Fruit fly (Drosophila melanogaster) whole organism, embryonic: ENCODE results near the gene kairos.

ENCODE experiments used
- Adf1 ChIP-seq: fragments of 200-800 bp; sonication (Bioruptor generic); IDR thresholded peaks from 2 replicates; pipeline ENCODE4 v1.3.6; 2022; ENCODE audit warnings: missing biosample characterization, missing genetic modification characterization
- Blimp-1 ChIP-seq: fragments of 200-800 bp; sonication (Bioruptor generic); optimal IDR thresholded peaks from 3 replicates; lab custom pipeline; 2018; ENCODE audit warnings: missing biosample characterization, missing genetic modification characterization, mild to moderate bottlenecking, moderate library complexity, missing genetic modification reagents
- CG11085 ChIP-seq: fragments of 200-800 bp; sonication (Bioruptor generic); IDR thresholded peaks from 2 replicates; pipeline ENCODE4 v1.3.6; 2022; ENCODE audit warnings: missing biosample characterization, missing genetic modification characterization
- CG11398 ChIP-seq: fragments of 200-800 bp; sonication (Bioruptor generic); optimal IDR thresholded peaks from 2 replicates; lab custom pipeline; 2016; ENCODE audit warnings: missing biosample characterization, missing genetic modification characterization
- CG13123 ChIP-seq: fragments of 200-800 bp; sonication (Bioruptor generic); optimal IDR thresholded peaks from 2 replicates; lab custom pipeline; 2016; ENCODE audit warnings: missing biosample characterization, missing genetic modification characterization
- CG13775 ChIP-seq: fragments of 200-800 bp; sonication (Bioruptor generic); optimal IDR thresholded peaks from 3 replicates; lab custom pipeline; 2017; ENCODE audit warnings: missing biosample characterization, mild to moderate bottlenecking, missing genetic modification characterization
- CG13894 ChIP-seq: fragments of 200-800 bp; sonication (Bioruptor generic); optimal IDR thresholded peaks from 3 replicates; lab custom pipeline; 2018; ENCODE audit warnings: missing biosample characterization, mild to moderate bottlenecking, missing genetic modification characterization, moderate library complexity
- CG14441 ChIP-seq: fragments of 200-800 bp; sonication (Bioruptor generic); IDR thresholded peaks from 2 replicates; pipeline ENCODE4 v1.3.6; 2022; ENCODE audit warnings: missing biosample characterization, missing genetic modification characterization
- CG14710 ChIP-seq: fragments of 200-800 bp; sonication (Bioruptor generic); optimal IDR thresholded peaks from 3 replicates; lab custom pipeline; 2019; ENCODE audit warnings: missing biosample characterization, mild to moderate bottlenecking, missing genetic modification characterization, moderate library complexity
- CG15514 ChIP-seq: fragments of 200-800 bp; sonication (Bioruptor generic); optimal IDR thresholded peaks from 3 replicates; lab custom pipeline; 2017; ENCODE audit warnings: missing biosample characterization, missing genetic modification characterization, mild to moderate bottlenecking, moderate library complexity, missing genetic modification reagents
- CG1603 ChIP-seq: fragments of 200-800 bp; sonication (Bioruptor generic); optimal IDR thresholded peaks from 2 replicates; lab custom pipeline; 2019; ENCODE audit warnings: missing biosample characterization, mild to moderate bottlenecking, missing genetic modification characterization, moderate library complexity
- CG17186 ChIP-seq: fragments of 200-800 bp; sonication (Bioruptor generic); optimal IDR thresholded peaks from 3 replicates; lab custom pipeline; 2017; ENCODE audit warnings: missing biosample characterization, missing genetic modification reagents, missing genetic modification characterization
- CG18011 ChIP-seq: fragments of 200-800 bp; sonication (Bioruptor generic); optimal IDR thresholded peaks from 2 replicates; lab custom pipeline; 2017; ENCODE audit warnings: missing biosample characterization, missing genetic modification characterization, mild to moderate bottlenecking, moderate library complexity, missing genotype
- CG2678 ChIP-seq: fragments of 200-800 bp; sonication (Bioruptor generic); optimal IDR thresholded peaks from 3 replicates; lab custom pipeline; 2019; ENCODE audit warnings: missing biosample characterization, mild to moderate bottlenecking, missing genetic modification characterization, moderate library complexity
- CG31365 ChIP-seq: fragments of 200-800 bp; sonication (Bioruptor generic); optimal IDR thresholded peaks from 2 replicates; lab custom pipeline; 2018; ENCODE audit warnings: missing biosample characterization, mild to moderate bottlenecking, missing genetic modification characterization
- CG33557 ChIP-seq: fragments of 200-800 bp; sonication (Bioruptor generic); optimal IDR thresholded peaks from 2 replicates; lab custom pipeline; 2019; ENCODE audit warnings: missing biosample characterization, mild to moderate bottlenecking, missing genetic modification characterization, moderate library complexity
- CG34224 ChIP-seq: fragments of 200-800 bp; sonication (Bioruptor generic); IDR thresholded peaks from 3 replicates; pipeline ENCODE4 v1.3.6; 2022; ENCODE audit warnings: missing biosample characterization, missing genetic modification characterization; ENCODE audit not compliant: partially characterized antibody
- CG4282 ChIP-seq: fragments of 200-800 bp; sonication (Bioruptor generic); optimal IDR thresholded peaks from 2 replicates; lab custom pipeline; 2016; ENCODE audit warnings: missing biosample characterization, missing genetic modification characterization
- CG6854 ChIP-seq: fragments of 200-800 bp; sonication (Bioruptor generic); optimal IDR thresholded peaks from 3 replicates; lab custom pipeline; 2017; ENCODE audit warnings: missing biosample characterization, mild to moderate bottlenecking, missing genetic modification characterization
- CG7786 ChIP-seq: fragments of 200-800 bp; sonication (Bioruptor generic); optimal IDR thresholded peaks from 2 replicates; lab custom pipeline; 2016; ENCODE audit warnings: missing biosample characterization, missing genetic modification characterization
- H2.0 ChIP-seq: fragments of 200-800 bp; sonication (Bioruptor generic); IDR thresholded peaks from 2 replicates; pipeline ENCODE4 v1.3.6; 2022; ENCODE audit warnings: missing biosample characterization, missing genetic modification characterization
- Hey ChIP-seq: fragments of 200-800 bp; sonication (Bioruptor generic); optimal IDR thresholded peaks from 3 replicates; lab custom pipeline; 2018; ENCODE audit warnings: missing biosample characterization, mild to moderate bottlenecking, missing genetic modification characterization
- Hsf ChIP-seq: fragments of 200-800 bp; sonication (Bioruptor generic); optimal IDR thresholded peaks from 3 replicates; lab custom pipeline; 2016; ENCODE audit warnings: missing biosample characterization, missing genetic modification characterization
- Jarid2 ChIP-seq: fragments of 200-800 bp; sonication (Bioruptor generic); optimal IDR thresholded peaks from 3 replicates; lab custom pipeline; 2017; ENCODE audit warnings: mild to moderate bottlenecking, missing biosample characterization, missing genetic modification reagents, missing genetic modification characterization
- MESR4 ChIP-seq: fragments of 200-800 bp; sonication (Bioruptor generic); optimal IDR thresholded peaks from 2 replicates; lab custom pipeline; 2018; ENCODE audit warnings: missing biosample characterization, mild to moderate bottlenecking, missing genetic modification characterization, moderate library complexity
- Myb ChIP-seq: fragments of 200-800 bp; sonication (Bioruptor generic); optimal IDR thresholded peaks from 2 replicates; lab custom pipeline; 2016; ENCODE audit warnings: missing biosample characterization, missing genetic modification characterization
- Opbp ChIP-seq: fragments of 200-800 bp; sonication (Bioruptor generic); IDR thresholded peaks from 3 replicates; pipeline ENCODE4 v1.3.6; 2022; ENCODE audit warnings: missing biosample characterization, missing genetic modification characterization; ENCODE audit not compliant: partially characterized antibody
- Pdp1 ChIP-seq, 2 experiments: fragments of 200-800 bp; sonication (Bioruptor generic); optimal IDR thresholded peaks; 3 replicates each; lab custom pipeline; 2016; ENCODE audit warnings: missing biosample characterization in 2 of 2, missing genetic modification characterization in 2 of 2, mild to moderate bottlenecking in 1 of 2, moderate library complexity in 1 of 2
- Poxn ChIP-seq: fragments of 200-800 bp; sonication (Bioruptor generic); IDR thresholded peaks from 2 replicates; pipeline ENCODE4 v1.3.6; 2022; ENCODE audit warnings: missing biosample characterization, missing genetic modification characterization
- Stat92E ChIP-seq, 3 experiments: fragments of >200 bp in 2 of 3; fragments of 200-800 bp in 1 of 3; sonication (Bioruptor generic) in 1 of 3; optimal IDR thresholded peaks; 2 replicates each; lab custom pipeline; 2017 to 2019; ENCODE audit warnings: missing biosample characterization in 3 of 3, missing genetic modification characterization in 3 of 3, mild to moderate bottlenecking in 1 of 3, moderate library complexity in 1 of 3
- ap ChIP-seq: fragments of 200-800 bp; sonication (Bioruptor generic); IDR thresholded peaks from 2 replicates; pipeline ENCODE4 v1.3.6; 2022; ENCODE audit warnings: missing biosample characterization, missing genetic modification characterization
- ash1 ChIP-seq: fragments of 200-800 bp; sonication (Bioruptor generic); optimal IDR thresholded peaks from 2 replicates; lab custom pipeline; 2018; ENCODE audit warnings: missing biosample characterization, mild to moderate bottlenecking, missing genetic modification characterization
- ems ChIP-seq: fragments of 200-800 bp; sonication (Bioruptor generic); optimal IDR thresholded peaks from 3 replicates; lab custom pipeline; 2016; ENCODE audit warnings: missing biosample characterization, missing genetic modification characterization
- gce ChIP-seq: fragments of 200-800 bp; sonication (Bioruptor generic); IDR thresholded peaks from 3 replicates; pipeline ENCODE4 v1.3.6; 2022; ENCODE audit warnings: missing biosample characterization, missing genetic modification characterization
- gem ChIP-seq: fragments of 200-800 bp; sonication (Bioruptor generic); optimal IDR thresholded peaks from 2 replicates; lab custom pipeline; 2019; ENCODE audit warnings: missing biosample characterization, mild to moderate bottlenecking, missing genetic modification characterization, moderate library complexity
- jing ChIP-seq: fragments of 200-800 bp; sonication (Bioruptor generic); optimal IDR thresholded peaks from 2 replicates; lab custom pipeline; 2018; ENCODE audit warnings: missing biosample characterization, mild to moderate bottlenecking, missing genetic modification characterization
- kay ChIP-seq: fragments of 200-800 bp; sonication (Bioruptor generic); optimal IDR thresholded peaks from 2 replicates; lab custom pipeline; 2016; ENCODE audit warnings: missing biosample characterization, missing genetic modification characterization
- pfk ChIP-seq: fragments of 200-800 bp; sonication (Bioruptor generic); optimal IDR thresholded peaks from 2 replicates; lab custom pipeline; 2018; ENCODE audit warnings: missing biosample characterization, mild to moderate bottlenecking, missing genetic modification characterization, moderate library complexity
- pho ChIP-seq: fragments of 200-800 bp; sonication (Bioruptor generic); optimal IDR thresholded peaks from 2 replicates; lab custom pipeline; 2016; ENCODE audit warnings: missing biosample characterization, missing genetic modification characterization
- row ChIP-seq: fragments of 200-800 bp; sonication (Bioruptor generic); IDR thresholded peaks from 3 replicates; pipeline ENCODE4 v1.3.6; 2022; ENCODE audit warnings: missing biosample characterization, missing genetic modification characterization
- seq ChIP-seq: fragments of 200-800 bp; sonication (Bioruptor generic); IDR thresholded peaks from 2 replicates; pipeline ENCODE4 v1.3.6; 2022; ENCODE audit warnings: missing biosample characterization, missing genetic modification characterization
- sima ChIP-seq: fragments of 200-800 bp; sonication (Bioruptor generic); optimal IDR thresholded peaks from 2 replicates; lab custom pipeline; 2016; ENCODE audit warnings: missing biosample characterization, missing genetic modification characterization
- sna ChIP-seq: fragments of 200-800 bp; sonication (Bioruptor generic); IDR thresholded peaks from 2 replicates; pipeline ENCODE4 v1.3.6; 2022; ENCODE audit warnings: missing biosample characterization, missing genetic modification characterization; ENCODE audit not compliant: partially characterized antibody
- so ChIP-seq: fragments of 200-800 bp; sonication (Bioruptor generic); IDR thresholded peaks from 3 replicates; pipeline ENCODE4 v1.3.6; 2022; ENCODE audit warnings: missing biosample characterization, missing genetic modification characterization
- trem ChIP-seq: fragments of 200-800 bp; optimal IDR thresholded peaks from 3 replicates; lab custom pipeline; 2019; ENCODE audit warnings: missing biosample characterization, mild to moderate bottlenecking, missing genetic modification characterization, moderate library complexity
- tup ChIP-seq: fragments of 200-800 bp; sonication (Bioruptor generic); optimal IDR thresholded peaks from 2 replicates; lab custom pipeline; 2016; ENCODE audit warnings: missing biosample characterization, mild to moderate bottlenecking, missing genetic modification characterization, moderate library complexity
- usp ChIP-seq: fragments of >200 bp; optimal IDR thresholded peaks from 2 replicates; lab custom pipeline; 2017; ENCODE audit warnings: missing biosample characterization, missing genetic modification characterization
- vvl ChIP-seq: fragments of 200-800 bp; sonication (Bioruptor generic); IDR thresholded peaks from 2 replicates; pipeline ENCODE4 v1.3.6; 2022; ENCODE audit warnings: missing biosample characterization, missing genetic modification characterization
- wdn ChIP-seq: fragments of 200-800 bp; sonication (Bioruptor generic); IDR thresholded peaks from 2 replicates; pipeline ENCODE4 v1.3.6; 2022; ENCODE audit warnings: missing biosample characterization, missing genetic modification characterization
- z ChIP-seq: fragments of 200-800 bp; sonication (Bioruptor generic); IDR thresholded peaks from 3 replicates; pipeline ENCODE4 v1.3.6; 2022; ENCODE audit warnings: missing biosample characterization, missing genetic modification characterization
- zfh1 ChIP-seq: fragments of 200-800 bp; sonication (Bioruptor generic); IDR thresholded peaks from 3 replicates; pipeline ENCODE4 v1.3.6; 2022; ENCODE audit warnings: missing biosample characterization, missing genetic modification characterization

Gene kairos

dm6 chrX:18358352-18358931 is 2.5 kb upstream of the kairos start, which contains the start of gene CG6106 (continued):
- no peak for TF ChIP-seq CG31365 (tag; lab: Kevin White, UChicago)
- no peak for TF ChIP-seq wdn (GFP tag; lab: Robert Waterston, UW)
- no peak for TF ChIP-seq CG14710 (tag; lab: Kevin White, UChicago)
- TF ChIP-seq CG17186 (GFP tag; lab: Kevin White, UChicago) = no peak
- TF ChIP-seq pho (GFP tag; lab: Kevin White, UChicago) = no peak
- no peak for TF ChIP-seq zfh1 (GFP tag; lab: Robert Waterston, UW)
- TF ChIP-seq CG15514 (GFP tag; lab: Kevin White, UChicago) = no peak
- no peak for TF ChIP-seq CG4282 (GFP tag; lab: Kevin White, UChicago)
- TF ChIP-seq so (GFP tag; lab: Robert Waterston, UW) = no peak
- TF ChIP-seq ap (GFP tag; lab: Robert Waterston, UW) = no peak
- no peak for TF ChIP-seq CG1603 (tag; lab: Kevin White, UChicago)
- no peak for TF ChIP-seq z
- TF ChIP-seq CG2678 (tag; lab: Kevin White, UChicago) = peak; percentile 53
- no peak for TF ChIP-seq Poxn
- no peak for TF ChIP-seq Hsf (GFP tag; lab: Kevin White, UChicago)
- no peak for TF ChIP-seq sima
- TF ChIP-seq CG13894 (tag; lab: Kevin White, UChicago) = no peak
- TF ChIP-seq Pdp1 (GFP tag; optimal IDR thresholded peaks at IDR 0.05; lab: Kevin White, UChicago) = peak in 1 of 2 experiments; percentile 17
- no peak for TF ChIP-seq gce
- no peak for TF ChIP-seq Hey
- no peak for TF ChIP-seq CG33557 (GFP tag; lab: Kevin White, UChicago)
- TF ChIP-seq tup (GFP tag; lab: Kevin White, UChicago) = no peak
- no peak for TF ChIP-seq CG11398
- TF ChIP-seq CG7786 (GFP tag; lab: Kevin White, UChicago) = no peak
- peak; percentile 4 for TF ChIP-seq Blimp-1 (GFP tag; lab: Kevin White, UChicago)
- no peak for TF ChIP-seq ems
- TF ChIP-seq Opbp (GFP tag; lab: Robert Waterston, UW) = no peak
- no peak for TF ChIP-seq Jarid2 (GFP tag; lab: Kevin White, UChicago)
- no peak for TF ChIP-seq kay (GFP tag; lab: Kevin White, UChicago)
- no peak for TF ChIP-seq jing
- no peak for TF ChIP-seq Adf1
- peak; percentile 33 for TF ChIP-seq gem (tag; lab: Kevin White, UChicago)
- no peak for TF ChIP-seq H2.0
- no peak for TF ChIP-seq CG14441 (GFP tag; lab: Robert Waterston, UW)
- no peak for TF ChIP-seq trem
- TF ChIP-seq row (GFP tag; lab: Robert Waterston, UW) = peak; percentile 31
- no peak for TF ChIP-seq CG13775 (GFP tag; lab: Kevin White, UChicago)
- no peak for TF ChIP-seq CG11085 (GFP tag; lab: Robert Waterston, UW)
- TF ChIP-seq CG18011 (GFP tag; lab: Kevin White, UChicago) = no peak
- TF ChIP-seq usp (GFP tag; lab: Kevin White, UChicago) = no peak
- TF ChIP-seq vvl (GFP tag; lab: Robert Waterston, UW) = no peak
- TF ChIP-seq Myb (GFP tag; lab: Kevin White, UChicago) = no peak
- TF ChIP-seq sna = no peak
- no peak for TF ChIP-seq seq (GFP tag; lab: Robert Waterston, UW)
- TF ChIP-seq ash1 (GFP tag; lab: Kevin White, UChicago) = no peak
- TF ChIP-seq CG6854 (GFP tag; lab: Kevin White, UChicago) = no peak
- no peak for TF ChIP-seq CG34224
- TF ChIP-seq CG13123 (GFP tag; lab: Kevin White, UChicago) = no peak
- no peak for TF ChIP-seq MESR4 (GFP tag; lab: Kevin White, UChicago)
- no peak for TF ChIP-seq Stat92E (GFP tag; optimal IDR thresholded peaks at IDR 0.05; lab: Kevin White, UChicago)
- TF ChIP-seq pfk (GFP tag; lab: Kevin White, UChicago) = no peak
